Fruit fly (Drosophila melanogaster): ENCODE data around the gene CG11597.

The CG11597 gene

DNA sequence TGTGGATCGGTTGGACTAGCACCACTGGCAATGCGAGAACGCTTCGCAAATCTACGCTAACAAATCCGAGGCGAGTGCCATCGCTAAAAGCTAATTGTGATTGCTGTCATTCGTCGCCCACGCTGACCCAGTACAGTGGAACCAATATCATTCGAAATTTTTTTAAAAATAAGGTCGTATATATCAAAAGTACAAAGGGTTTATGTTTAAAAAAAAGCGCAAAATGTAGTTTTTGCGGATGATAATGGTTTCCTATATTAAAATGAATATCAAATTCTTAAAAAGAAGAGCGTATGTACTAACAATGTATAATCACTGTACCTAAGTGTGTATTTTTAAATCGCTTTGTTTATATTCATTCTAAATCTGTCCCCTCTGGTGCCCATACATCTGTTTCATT, 36.8 kb downstream of the CG11597 start:
- peak; percentile 41 for TF ChIP-seq fru (GFP tag; optimal IDR thresholded peaks at IDR 0.05)
- no peak for TF ChIP-seq pan (optimal IDR thresholded peaks at IDR 0.05)
- peak; percentile 27 for TF ChIP-seq OdsH (GFP tag; optimal IDR thresholded peaks at IDR 0.05)
- TF ChIP-seq psq (GFP tag; optimal IDR thresholded peaks at IDR 0.05), result no peak
- peak; percentile 56 for TF ChIP-seq rgr (GFP tag; optimal IDR thresholded peaks at IDR 0.05)
- TF ChIP-seq ey (GFP tag; optimal IDR thresholded peaks at IDR 0.05), result peak; percentile 48

DNA sequence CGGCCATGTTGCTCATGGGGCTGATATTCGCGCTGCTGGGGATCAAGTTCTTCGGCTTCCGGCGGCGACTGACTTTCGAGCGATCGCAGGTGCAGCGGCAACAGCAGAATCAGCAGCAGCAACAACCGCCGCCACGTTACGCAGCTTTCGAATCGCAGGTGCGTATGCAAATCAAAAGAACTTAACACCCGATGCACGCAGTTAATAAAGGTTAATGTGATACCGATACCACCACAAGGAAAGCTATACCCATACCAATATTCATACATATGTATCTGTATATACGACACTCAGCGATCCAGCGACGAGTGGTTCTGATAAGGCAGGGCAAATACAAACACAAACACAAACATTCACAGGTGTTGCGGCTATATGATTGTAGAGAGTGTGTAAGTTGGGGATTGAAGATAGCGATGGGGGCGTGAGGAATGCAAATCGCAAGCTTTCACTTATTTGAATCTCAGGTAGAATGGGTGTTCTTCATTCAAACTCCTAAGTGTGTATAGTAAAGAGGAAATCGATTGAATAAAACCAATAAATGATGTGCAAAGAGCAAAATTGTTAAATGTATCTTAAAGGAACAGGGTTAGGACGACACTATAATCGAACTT, 44.6 kb downstream of the CG11597 start:
- TF ChIP-seq GATAd (GFP tag; optimal IDR thresholded peaks at IDR 0.05) (no peak), OdsH (GFP tag; optimal IDR thresholded peaks at IDR 0.05) (peak; percentile 15), Hr83 (GFP tag; optimal IDR thresholded peaks at IDR 0.05; ENCODE audit: poor library complexity, severe bottlenecking) (peak; percentile 50), fru (GFP tag; optimal IDR thresholded peaks at IDR 0.05) (peak; percentile 34), h (GFP tag; optimal IDR thresholded peaks at IDR 0.05) (peak; percentile 57), rgr (GFP tag; optimal IDR thresholded peaks at IDR 0.05) (peak; percentile 22), CG32264 (GFP tag; optimal IDR thresholded peaks at IDR 0.05) (no peak), Jra (GFP tag; optimal IDR thresholded peaks at IDR 0.05) (peak; percentile 34), foxo (GFP tag; optimal IDR thresholded peaks at IDR 0.05) (peak in 1 of 2 experiments; percentile 27), pan (optimal IDR thresholded peaks at IDR 0.05) (no peak), Dfd (GFP tag; optimal IDR thresholded peaks at IDR 0.05) (no peak)

DNA sequence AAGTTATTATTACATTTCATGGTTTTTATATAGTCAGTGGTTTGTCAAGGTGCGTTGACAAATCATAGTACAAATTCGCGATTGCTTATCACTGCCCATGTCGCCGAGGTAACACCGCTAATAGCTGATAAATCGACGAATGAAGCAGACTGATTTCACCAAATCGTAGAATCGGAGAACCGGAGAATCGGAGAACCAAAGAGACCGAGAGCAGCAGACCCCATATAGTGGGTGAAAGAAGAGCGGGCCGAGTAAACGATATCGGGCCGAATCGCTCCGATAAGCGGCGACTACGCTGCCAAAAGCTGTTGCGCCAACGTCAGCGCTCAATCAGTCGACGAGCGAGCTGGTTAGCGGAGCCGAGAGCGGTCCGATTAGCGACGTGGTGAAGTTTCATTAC, 45.3 kb downstream of the CG11597 start, which contains the start of gene CG14131:
CG14131 (plus strand) TSS at position 343 of the 400 bp plus-strand sequence.
- TF ChIP-seq pan (optimal IDR thresholded peaks at IDR 0.05), result no peak
- no peak for TF ChIP-seq psq (GFP tag; optimal IDR thresholded peaks at IDR 0.05)
- no peak for TF ChIP-seq dsf (GFP tag; optimal IDR thresholded peaks at IDR 0.05; ENCODE audit: borderline replicate concordance)
- no peak for TF ChIP-seq CG9705 (GFP tag; optimal IDR thresholded peaks at IDR 0.05)
- no peak for TF ChIP-seq tai (GFP tag; optimal IDR thresholded peaks at IDR 0.05)
- no peak for TF ChIP-seq Rel (GFP tag; optimal IDR thresholded peaks at IDR 0.05)
- TF ChIP-seq Rel (tag; optimal IDR thresholded peaks at IDR 0.05), result no peak
- TF ChIP-seq sv (GFP tag; optimal IDR thresholded peaks at IDR 0.05), result no peak
- no peak for TF ChIP-seq dl (GFP tag; optimal IDR thresholded peaks at IDR 0.05; ENCODE audit: insufficient read depth in 1 of 2, partially characterized antibody in 2 of 2)
- no peak for TF ChIP-seq Sp1 (GFP tag; optimal IDR thresholded peaks at IDR 0.05)
- TF ChIP-seq Abd-B (GFP tag; optimal IDR thresholded peaks at IDR 0.05), result no peak
- TF ChIP-seq rgr (GFP tag; optimal IDR thresholded peaks at IDR 0.05), result no peak
- no peak for TF ChIP-seq OdsH (GFP tag; optimal IDR thresholded peaks at IDR 0.05)
- no peak for TF ChIP-seq Hnf4 (GFP tag; optimal IDR thresholded peaks at IDR 0.05)
- no peak for TF ChIP-seq ey (GFP tag; optimal IDR thresholded peaks at IDR 0.05)
- no peak for TF ChIP-seq fru (GFP tag; optimal IDR thresholded peaks at IDR 0.05)
- no peak for TF ChIP-seq Vsx2 (GFP tag; optimal IDR thresholded peaks at IDR 0.05; ENCODE audit: partially characterized antibody)
- TF ChIP-seq sage (GFP tag; optimal IDR thresholded peaks at IDR 0.05), result no peak
- TF ChIP-seq br (GFP tag; optimal IDR thresholded peaks at IDR 0.05), result peak; percentile 33
- TF ChIP-seq Dif (GFP tag; optimal IDR thresholded peaks at IDR 0.05; ENCODE audit: partially characterized antibody), result peak; percentile 57
- no peak for TF ChIP-seq Mio (GFP tag; optimal IDR thresholded peaks at IDR 0.05)
- peak; percentile 34 for TF ChIP-seq h (GFP tag; optimal IDR thresholded peaks at IDR 0.05)
- no peak for TF ChIP-seq N (GFP tag; optimal IDR thresholded peaks at IDR 0.05)
- no peak for TF ChIP-seq HLH106 (tag; optimal IDR thresholded peaks at IDR 0.05)
- no peak for TF ChIP-seq CG32264 (GFP tag; optimal IDR thresholded peaks at IDR 0.05)
- no peak for TF ChIP-seq GATAd (GFP tag; optimal IDR thresholded peaks at IDR 0.05)
- TF ChIP-seq CrebA (GFP tag; optimal IDR thresholded peaks at IDR 0.05; ENCODE audit: borderline replicate concordance), result peak; percentile 8
- no peak for TF ChIP-seq Hr83 (GFP tag; optimal IDR thresholded peaks at IDR 0.05; ENCODE audit: poor library complexity, severe bottlenecking)
- no peak for TF ChIP-seq woc (GFP tag; optimal IDR thresholded peaks at IDR 0.05)
- TF ChIP-seq Hr78 (GFP tag; optimal IDR thresholded peaks at IDR 0.05), result no peak

DNA sequence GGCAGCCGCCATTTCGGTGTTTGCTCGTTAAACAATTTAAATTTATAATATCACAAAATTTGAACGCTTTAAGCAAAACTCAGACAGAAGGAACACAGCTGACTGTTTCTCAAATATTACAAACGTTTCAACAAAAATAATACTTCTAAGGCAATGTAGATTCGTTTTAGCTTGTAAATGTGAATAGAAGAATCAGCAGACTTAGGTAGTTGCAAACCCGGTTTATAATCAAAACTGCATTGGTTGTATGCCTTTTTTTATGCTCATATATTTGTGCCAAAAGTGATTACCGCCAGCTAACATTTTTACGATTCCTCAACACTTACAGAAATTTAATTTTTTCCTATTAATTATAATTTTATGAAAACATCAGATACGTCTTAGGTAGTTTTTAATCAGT, 47.7 kb downstream of the CG11597 start, which contains the start of gene Tim13:
Tim13 (minus strand) TSS at position 101 of the 400 bp plus-strand sequence.
- TF ChIP-seq woc (GFP tag; optimal IDR thresholded peaks at IDR 0.05), result no peak
- no peak for TF ChIP-seq Hnf4 (GFP tag; optimal IDR thresholded peaks at IDR 0.05)
